Worm (Caenorhabditis elegans) whole organism, midembryonic: Measurements from ENCODE around the gene str-129.

Experiments used
- cog-1 ChIP-seq: sonication (generic microtip); optimal IDR thresholded peaks from 2 replicates; lab custom pipeline; 2016; ENCODE audit warnings: missing genetic modification characterization, missing compliant biosample characterization
- flt-1 ChIP-seq: fragments of 200-800 bp; sonication (Bioruptor generic); IDR thresholded peaks from 2 replicates; pipeline ENCODE4 v1.3.6; 2022; ENCODE audit warnings: missing genetic modification characterization, missing compliant biosample characterization
- klf-2 ChIP-seq: fragments of 200-800 bp; sonication (Bioruptor generic); conservative IDR thresholded peaks from 2 replicates; pipeline ENCODE4 v1.3.6; 2022; ENCODE audit warnings: missing genetic modification reagents, missing genetic modification characterization, missing compliant biosample characterization
- med-1 ChIP-seq: sonication (generic microtip); optimal IDR thresholded peaks from 2 replicates; lab custom pipeline; 2017; ENCODE audit warnings: missing genetic modification characterization, mild to moderate bottlenecking, missing compliant biosample characterization, antibody characterized with exemption, missing genetic modification reagents; ENCODE audit not compliant: insufficient read depth
- tab-1 ChIP-seq: fragments of 200-800 bp; sonication (Bioruptor generic); IDR thresholded peaks from 2 replicates; pipeline ENCODE4 v1.3.6; 2022; ENCODE audit warnings: missing genetic modification characterization, missing compliant biosample characterization
- ztf-23 ChIP-seq: fragments of 200-800 bp; sonication (Bioruptor generic); IDR thresholded peaks from 2 replicates; pipeline ENCODE4 v1.3.6; 2022; ENCODE audit warnings: missing genetic modification reagents, missing genetic modification characterization, missing compliant biosample characterization
- ztf-29 ChIP-seq: fragments of 200-800 bp; sonication (Bioruptor generic); IDR thresholded peaks from 2 replicates; pipeline ENCODE4 v1.3.6; 2022; ENCODE audit warnings: missing genetic modification reagents, missing genetic modification characterization, missing compliant biosample characterization

ce11 chrV:8129252-8129651 is 37.0 kb upstream of the str-129 start, which contains the start of gene spr-1:
- TF ChIP-seq tab-1 (GFP tag; lab: Robert Waterston, UW) (no peak), ztf-29 (GFP tag; lab: Robert Waterston, UW) (no peak), flt-1 (GFP tag; lab: Robert Waterston, UW) (no peak), cog-1 (no peak), klf-2 (no peak), med-1 (no peak), ztf-23 (no peak)
